Fruit fly (Drosophila melanogaster): ENCODE results near the gene scny.

scny gene

DNA sequence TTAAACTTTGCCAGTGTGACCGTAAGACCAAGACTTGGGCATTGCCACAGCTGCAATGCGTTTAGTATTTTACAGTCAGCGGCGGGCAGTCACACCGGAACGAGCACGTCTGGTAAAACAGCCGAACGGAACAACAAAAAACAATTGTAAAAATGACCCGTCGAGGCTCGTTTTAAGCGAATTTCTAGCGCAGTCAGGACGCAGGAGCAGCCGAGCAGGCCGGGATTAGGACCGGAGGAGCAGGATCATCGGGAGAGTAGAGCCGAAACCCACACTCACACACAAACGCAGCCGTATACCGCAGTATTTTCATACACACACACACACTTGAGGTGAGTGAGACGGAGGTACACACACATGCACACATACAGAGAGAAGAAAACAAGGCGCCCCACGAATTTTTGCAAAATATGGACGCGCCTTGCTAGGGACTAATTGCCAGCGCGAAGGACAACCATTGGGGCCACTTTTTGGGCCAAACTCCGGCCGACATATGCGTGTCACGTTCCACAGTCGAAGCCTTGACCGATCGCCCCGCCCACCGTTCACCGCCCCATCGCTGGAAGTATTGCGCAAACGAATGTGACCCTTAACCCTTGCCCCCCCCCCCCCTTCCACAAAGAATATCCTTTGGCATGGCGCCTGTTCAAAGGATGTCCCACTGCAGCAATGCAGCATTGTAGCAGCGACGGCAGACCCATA, 15.7 kb upstream of the scny start, which contains the start of gene Usp47:
Gene Usp47, plus strand, starts transcription at position 71 of the 702 bp plus-strand sequence.
- TF ChIP-seq Sox14 (GFP tag; optimal IDR thresholded peaks at IDR 0.05) (peak; percentile 26), fkh (GFP tag; optimal IDR thresholded peaks at IDR 0.05) (no peak), CG1621 (tag; optimal IDR thresholded peaks at IDR 0.05) (peak; percentile 33), CG4318 (GFP tag; optimal IDR thresholded peaks at IDR 0.05) (no peak), CG11762 (GFP tag; optimal IDR thresholded peaks at IDR 0.05; ENCODE audit: insufficient read depth) (no peak), esn (GFP tag; optimal IDR thresholded peaks at IDR 0.05) (no peak), Eip78C (GFP tag) (peak; percentile 54), spab (GFP tag; optimal IDR thresholded peaks at IDR 0.05) (no peak), CG8319 (GFP tag; optimal IDR thresholded peaks at IDR 0.05) (no peak), CG10631 (GFP tag; optimal IDR thresholded peaks at IDR 0.05) (no peak), CG6808 (GFP tag; optimal IDR thresholded peaks at IDR 0.05) (peak; percentile 38), Smox (GFP tag; optimal IDR thresholded peaks at IDR 0.05) (no peak), CG6276 (GFP tag; optimal IDR thresholded peaks at IDR 0.05) (no peak), CG10669 (GFP tag; optimal IDR thresholded peaks at IDR 0.05) (no peak), Lpt (GFP tag; optimal IDR thresholded peaks at IDR 0.05) (no peak), CG32006 (GFP tag; optimal IDR thresholded peaks at IDR 0.05) (no peak), ss (GFP tag; optimal IDR thresholded peaks at IDR 0.05) (peak; percentile 43 to 53), CG8119 (GFP tag; IDR thresholded peaks at IDR 0.05) (0 out of 3 replicates have a peak, but pooled peaks have one; percentile 38), svp (GFP tag) (no peak), achi (GFP tag; optimal IDR thresholded peaks at IDR 0.05) (no peak), CG3919 (GFP tag; optimal IDR thresholded peaks at IDR 0.05) (no peak), CG8632 (GFP tag; optimal IDR thresholded peaks at IDR 0.05) (no peak), salr (GFP tag; optimal IDR thresholded peaks at IDR 0.05) (no peak), acj6 (GFP tag; optimal IDR thresholded peaks at IDR 0.05) (no peak), Ets21C (GFP tag; optimal IDR thresholded peaks at IDR 0.05) (no peak), dsx (GFP tag; optimal IDR thresholded peaks at IDR 0.05; ENCODE audit: poor library complexity, severe bottlenecking) (no peak), net (GFP tag; optimal IDR thresholded peaks at IDR 0.05) (peak; percentile 27), vri (GFP tag; optimal IDR thresholded peaks at IDR 0.05) (peak; percentile 51), CG6854 (GFP tag; optimal IDR thresholded peaks at IDR 0.05) (peak; percentile 14), Hr39 (GFP tag; optimal IDR thresholded peaks at IDR 0.05) (no peak), CG7368 (GFP tag; optimal IDR thresholded peaks at IDR 0.05) (no peak)

- no peak for TF ChIP-seq fd85E (GFP tag; optimal IDR thresholded peaks at IDR 0.05)
- TF ChIP-seq Blimp-1 (GFP tag; optimal IDR thresholded peaks at IDR 0.05), result no peak
- TF ChIP-seq fd59A (GFP tag; optimal IDR thresholded peaks at IDR 0.05), result no peak
- no peak for TF ChIP-seq achi (GFP tag; optimal IDR thresholded peaks at IDR 0.05)
- no peak for TF ChIP-seq svp (GFP tag)
- no peak for TF ChIP-seq topi (GFP tag; optimal IDR thresholded peaks at IDR 0.05)
- no peak for TF ChIP-seq CG6276 (GFP tag; optimal IDR thresholded peaks at IDR 0.05)
- TF ChIP-seq ss (GFP tag; optimal IDR thresholded peaks at IDR 0.05), result no peak
- no peak for TF ChIP-seq Hr39 (GFP tag; optimal IDR thresholded peaks at IDR 0.05)
- no peak for TF ChIP-seq CG11762 (GFP tag; optimal IDR thresholded peaks at IDR 0.05; ENCODE audit: insufficient read depth)
- no peak for TF ChIP-seq acj6 (GFP tag; optimal IDR thresholded peaks at IDR 0.05)
- TF ChIP-seq CG16779 (tag; optimal IDR thresholded peaks at IDR 0.05), result no peak
- no peak for TF ChIP-seq OdsH (GFP tag; optimal IDR thresholded peaks at IDR 0.05)
- no peak for TF ChIP-seq CG6792 (GFP tag; optimal IDR thresholded peaks at IDR 0.05)
- no peak for TF ChIP-seq Met (GFP tag; optimal IDR thresholded peaks at IDR 0.05)
- no peak for TF ChIP-seq Eip75B (GFP tag; optimal IDR thresholded peaks at IDR 0.05)
- peak; percentile 43 for TF ChIP-seq Eip78C (GFP tag)
- TF ChIP-seq Eip93F (GFP tag; optimal IDR thresholded peaks at IDR 0.05), result no peak
- TF ChIP-seq net (GFP tag; optimal IDR thresholded peaks at IDR 0.05), result no peak
- TF ChIP-seq CG9139 (GFP tag; optimal IDR thresholded peaks at IDR 0.05), result no peak
- TF ChIP-seq CG11294 (GFP tag; IDR thresholded peaks at IDR 0.05), result no peak
- no peak for TF ChIP-seq Sox15 (GFP tag; optimal IDR thresholded peaks at IDR 0.05)
- 0 out of 2 replicates have a peak, but pooled peaks have one; percentile 7 for TF ChIP-seq Gug (GFP tag; IDR thresholded peaks at IDR 0.05)
- peak; percentile 3 for TF ChIP-seq Lpt (GFP tag; optimal IDR thresholded peaks at IDR 0.05)
- no peak for TF ChIP-seq Sox14 (GFP tag; optimal IDR thresholded peaks at IDR 0.05)
- TF ChIP-seq CG8319 (GFP tag; optimal IDR thresholded peaks at IDR 0.05), result no peak
- TF ChIP-seq Sox102F (GFP tag; optimal IDR thresholded peaks at IDR 0.05), result no peak
- peak; percentile 23; the same call in 1 of the 3 replicates for TF ChIP-seq eg (GFP tag; IDR thresholded peaks at IDR 0.05)
- TF ChIP-seq spab (GFP tag; optimal IDR thresholded peaks at IDR 0.05), result no peak
Measured at dm6 chr3L:5753605-5754365, 15.0 kb upstream of the scny start.

All from whole organism, prepupa.